Worm (Caenorhabditis elegans): ENCODE data around the gene rabs-5.
A peak's percentile ranks its signal among the peaks of the same experiment; 100 is the strongest.

The rabs-5 gene

DNA sequence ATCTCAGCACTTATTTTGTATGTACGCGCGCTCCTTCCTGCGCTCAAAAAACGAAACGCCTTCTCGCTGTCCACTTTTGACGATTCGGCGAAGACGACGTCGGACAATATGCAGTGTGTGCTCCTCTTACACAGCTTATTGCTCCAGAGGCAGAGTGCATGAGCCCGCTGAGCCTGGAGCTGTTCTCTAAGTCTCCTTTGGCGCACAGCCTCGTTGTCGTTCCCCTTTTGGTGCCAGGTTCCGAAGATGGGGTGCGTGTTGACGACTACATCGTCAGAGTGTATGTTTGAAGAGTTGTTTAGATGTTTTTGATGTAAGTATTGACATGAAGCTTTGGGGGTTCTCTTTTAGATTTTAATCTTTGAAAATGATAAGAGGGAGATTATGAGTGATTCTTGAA lies 37.1 kb downstream of the rabs-5 start (continued):
- TF ChIP-seq vab-7 (GFP tag; IDR thresholded peaks at IDR 0.05) (no peak), egl-43 (GFP tag; IDR thresholded peaks at IDR 0.05) (no peak), daf-16 (GFP tag; optimal IDR thresholded peaks at IDR 0.05) (no peak), daf-16 (tag; optimal IDR thresholded peaks at IDR 0.05) (no peak), mep-1 (tag; optimal IDR thresholded peaks at IDR 0.05) (peak; percentile 4), zag-1 (tag; optimal IDR thresholded peaks at IDR 0.05) (no peak), set-16 (GFP tag; IDR thresholded peaks at IDR 0.05) (0 out of 2 replicates have a peak, but pooled peaks have one; percentile 18), lin-38 (GFP tag; IDR thresholded peaks at IDR 0.05) (no peak), mxl-2 (GFP tag; conservative IDR thresholded peaks at IDR 0.05) (no peak), rbr-2 (tag; optimal IDR thresholded peaks at IDR 0.05) (peak; percentile 17), lin-29 (GFP tag; IDR thresholded peaks at IDR 0.05) (no peak), fkh-10 (GFP tag; optimal IDR thresholded peaks at IDR 0.05) (peak; percentile 53), lsy-2 (tag; optimal IDR thresholded peaks at IDR 0.05) (no peak), saeg-2 (GFP tag; IDR thresholded peaks at IDR 0.05) (no peak), mdl-1 (tag; optimal IDR thresholded peaks at IDR 0.05) (no peak)

DNA sequence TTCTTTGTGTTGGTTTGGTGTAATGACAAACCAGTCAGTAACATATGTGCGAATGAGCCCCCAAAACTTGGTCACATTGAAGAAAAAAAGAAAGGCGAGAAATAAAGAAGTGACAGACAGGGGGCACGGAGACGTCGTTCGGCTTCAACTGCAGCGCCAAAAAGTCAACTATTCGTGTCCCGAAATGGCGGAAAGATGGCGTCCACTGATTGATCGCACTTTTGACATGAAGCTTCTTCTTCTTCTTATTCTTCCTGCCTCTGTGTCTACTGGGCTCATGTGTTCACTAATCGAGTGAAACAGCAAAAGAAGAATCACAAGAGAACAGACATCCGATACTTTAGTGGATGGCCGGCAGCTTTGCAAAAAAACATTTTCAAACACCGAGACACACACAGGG lies 38.3 kb downstream of the rabs-5 start:
- TF ChIP-seq lin-1 (GFP tag; IDR thresholded peaks at IDR 0.05) = no peak
- no peak for TF ChIP-seq unc-130 (GFP tag; optimal IDR thresholded peaks at IDR 0.05)
- TF ChIP-seq saeg-2 (GFP tag; IDR thresholded peaks at IDR 0.05) = no peak
- TF ChIP-seq spr-3 (GFP tag; optimal IDR thresholded peaks at IDR 0.05) = no peak
- no peak for TF ChIP-seq F26F4.8 (GFP tag; conservative IDR thresholded peaks at IDR 0.05)
- no peak for TF ChIP-seq Y5F2A.4 (GFP tag; optimal IDR thresholded peaks at IDR 0.05)
- TF ChIP-seq egl-27 (tag; optimal IDR thresholded peaks at IDR 0.05) = no peak
- TF ChIP-seq duxl-1 (tag; optimal IDR thresholded peaks at IDR 0.05; ENCODE audit: poor library complexity) = no peak
- TF ChIP-seq hlh-11 (tag; optimal IDR thresholded peaks at IDR 0.05) = peak; percentile 24
- no peak for TF ChIP-seq daf-16 (GFP tag; optimal IDR thresholded peaks at IDR 0.05)
- no peak for TF ChIP-seq daf-16 (tag; optimal IDR thresholded peaks at IDR 0.05)
- TF ChIP-seq madf-5 (GFP tag; IDR thresholded peaks at IDR 0.05) = no peak
- peak; percentile 20 for TF ChIP-seq mep-1 (tag; optimal IDR thresholded peaks at IDR 0.05)
- TF ChIP-seq ceh-44 (GFP tag; IDR thresholded peaks at IDR 0.05) = no peak
- TF ChIP-seq ceh-20 (GFP tag; IDR thresholded peaks at IDR 0.05) = peak; percentile 69; the same call in 1 of the 2 replicates
- no peak for TF ChIP-seq lin-38 (GFP tag; IDR thresholded peaks at IDR 0.05)
- TF ChIP-seq nhr-237 (tag; optimal IDR thresholded peaks at IDR 0.05) = no peak
- TF ChIP-seq nhr-48 (tag; optimal IDR thresholded peaks at IDR 0.05) = no peak
- no peak for TF ChIP-seq nhr-102 (tag; optimal IDR thresholded peaks at IDR 0.05)
- TF ChIP-seq ctbp-1 (GFP tag; IDR thresholded peaks at IDR 0.05) = no peak
- TF ChIP-seq ceh-32 (tag; optimal IDR thresholded peaks at IDR 0.05; ENCODE audit: poor library complexity) = no peak
- no peak for TF ChIP-seq attf-4 (tag; optimal IDR thresholded peaks at IDR 0.05)
- no peak for TF ChIP-seq ama-1 (optimal IDR thresholded peaks at IDR 0.05)
- TF ChIP-seq lin-39 (tag; optimal IDR thresholded peaks at IDR 0.05) = peak; percentile 18
- no peak for TF ChIP-seq R02D3.7 (tag; optimal IDR thresholded peaks at IDR 0.05)
- no peak for TF ChIP-seq nhr-25 (tag; optimal IDR thresholded peaks at IDR 0.05; ENCODE audit: borderline replicate concordance, insufficient read depth)
- TF ChIP-seq hmg-1.1 (GFP tag; IDR thresholded peaks at IDR 0.05) = peak; percentile 30; the same call in 1 of the 2 replicates
- TF ChIP-seq hlh-30 (tag; optimal IDR thresholded peaks at IDR 0.05; ENCODE audit: insufficient read depth) = peak; percentile 22
- no peak for TF ChIP-seq daf-19 (GFP tag; conservative IDR thresholded peaks at IDR 0.05)
- no peak for TF ChIP-seq F44E2.7 (GFP tag; IDR thresholded peaks at IDR 0.05)
- TF ChIP-seq snpc-1.2 (GFP tag; IDR thresholded peaks at IDR 0.05) = no peak
- TF ChIP-seq lir-3 (tag; optimal IDR thresholded peaks at IDR 0.05) = no peak
- no peak for TF ChIP-seq nhr-77 (tag; optimal IDR thresholded peaks at IDR 0.05)
- TF ChIP-seq lin-15B (tag; optimal IDR thresholded peaks at IDR 0.05) = no peak
- no peak for TF ChIP-seq hif-1 (tag; optimal IDR thresholded peaks at IDR 0.05)
- TF ChIP-seq zip-11 (GFP tag; IDR thresholded peaks at IDR 0.05) = no peak
- TF ChIP-seq T20F7.1 (GFP tag; optimal IDR thresholded peaks at IDR 0.05) = no peak
- TF ChIP-seq aha-1 (tag) = peak; percentile 92
- TF ChIP-seq dpl-1 (GFP tag; optimal IDR thresholded peaks at IDR 0.05) = no peak
- TF ChIP-seq mes-2 (tag; optimal IDR thresholded peaks at IDR 0.05; ENCODE audit: poor library complexity, severe bottlenecking) = no peak

Data from whole organism, L4 larva.